Fruit fly (Drosophila melanogaster) whole organism, pupa: Measurements from ENCODE around the gene CG14230.

Experiments used
- CG10348 ChIP-seq: fragments of 200-800 bp; sonication (Bioruptor generic); IDR thresholded peaks from 2 replicates; pipeline ENCODE4 v1.3.6; 2022; ENCODE audit warnings: missing biosample characterization, missing genetic modification characterization
- CG12605 ChIP-seq: fragments of 200-800 bp; sonication (Bioruptor generic); IDR thresholded peaks from 2 replicates; pipeline ENCODE4 v1.3.6; 2022; ENCODE audit warnings: missing biosample characterization, missing genetic modification characterization
- CG13204 ChIP-seq: fragments of 200-800 bp; sonication (Bioruptor generic); optimal IDR thresholded peaks from 2 replicates; lab custom pipeline; 2018; ENCODE audit warnings: missing biosample characterization, mild to moderate bottlenecking, missing genetic modification characterization, moderate library complexity
- CG14655 ChIP-seq: fragments of 200-800 bp; sonication (Bioruptor generic); optimal IDR thresholded peaks from 3 replicates; lab custom pipeline; 2017; ENCODE audit warnings: mild to moderate bottlenecking, missing biosample characterization, missing genetic modification reagents, missing genetic modification characterization
- CG15710 ChIP-seq: fragments of 200-800 bp; sonication (Bioruptor generic); optimal IDR thresholded peaks from 2 replicates; lab custom pipeline; 2018; ENCODE audit warnings: missing biosample characterization, mild to moderate bottlenecking, missing genetic modification characterization, moderate library complexity
- CG17806 ChIP-seq: fragments of 200-800 bp; sonication (Bioruptor generic); optimal IDR thresholded peaks from 2 replicates; lab custom pipeline; 2018; ENCODE audit warnings: missing biosample characterization, mild to moderate bottlenecking, missing genetic modification characterization, moderate library complexity
- CG32121 ChIP-seq: fragments of 200-800 bp; sonication (Bioruptor generic); IDR thresholded peaks from 2 replicates; pipeline ENCODE4 v1.3.6; 2022; ENCODE audit warnings: missing biosample characterization, missing genetic modification characterization
- CG34367 ChIP-seq: fragments of 200-800 bp; sonication (Bioruptor generic); optimal IDR thresholded peaks from 2 replicates; lab custom pipeline; 2018; ENCODE audit warnings: missing biosample characterization, mild to moderate bottlenecking, missing genetic modification characterization
- CG4496 ChIP-seq: fragments of 200-800 bp; sonication (Bioruptor generic); IDR thresholded peaks from 3 replicates; pipeline ENCODE4 v1.3.6; 2022; ENCODE audit warnings: missing biosample characterization, missing genetic modification characterization
- CG8159 ChIP-seq: fragments of 200-800 bp; sonication (Bioruptor generic); optimal IDR thresholded peaks from 3 replicates; lab custom pipeline; 2018; ENCODE audit warnings: missing biosample characterization, mild to moderate bottlenecking, missing genetic modification characterization, moderate library complexity
- CG8301 ChIP-seq: fragments of 200-800 bp; sonication (Bioruptor generic); optimal IDR thresholded peaks from 2 replicates; lab custom pipeline; 2018; ENCODE audit warnings: missing biosample characterization, mild to moderate bottlenecking, missing genetic modification characterization
- CG9948 ChIP-seq: fragments of 200-800 bp; sonication (Bioruptor generic); optimal IDR thresholded peaks from 2 replicates; lab custom pipeline; 2018; ENCODE audit warnings: missing biosample characterization, mild to moderate bottlenecking, missing genetic modification characterization, moderate library complexity
- D1 ChIP-seq: fragments of 200-800 bp; sonication (Bioruptor generic); optimal IDR thresholded peaks from 2 replicates; lab custom pipeline; 2018; ENCODE audit warnings: missing biosample characterization, mild to moderate bottlenecking, missing genetic modification characterization, moderate library complexity
- EcR ChIP-seq: fragments of 200-800 bp; sonication (Bioruptor generic); optimal IDR thresholded peaks from 3 replicates; lab custom pipeline; 2019; ENCODE audit warnings: missing biosample characterization, missing genetic modification characterization, mild to moderate bottlenecking, moderate library complexity, missing genetic modification reagents
- Ets98B ChIP-seq: fragments of 200-800 bp; sonication (Bioruptor generic); IDR thresholded peaks from 2 replicates; pipeline ENCODE4 v1.3.6; 2022; ENCODE audit warnings: missing biosample characterization, missing genetic modification characterization
- Pif1A ChIP-seq: fragments of 200-800 bp; sonication (Bioruptor generic); optimal IDR thresholded peaks from 3 replicates; lab custom pipeline; 2016; ENCODE audit warnings: missing biosample characterization, missing genetic modification characterization
- Pif1B ChIP-seq: fragments of 200-800 bp; sonication (Bioruptor generic); optimal IDR thresholded peaks from 3 replicates; lab custom pipeline; 2016; ENCODE audit warnings: missing biosample characterization, missing genetic modification characterization
- Snoo ChIP-seq: fragments of 200-800 bp; sonication (Bioruptor generic); optimal IDR thresholded peaks from 3 replicates; lab custom pipeline; 2017; ENCODE audit warnings: missing biosample characterization, mild to moderate bottlenecking, missing genetic modification characterization, inconsistent platforms
- fd96Ca ChIP-seq: fragments of 200-800 bp; sonication (Bioruptor generic); IDR thresholded peaks from 3 replicates; pipeline ENCODE4 v1.3.6; 2022; ENCODE audit warnings: missing biosample characterization, missing genetic modification characterization
- gl ChIP-seq: fragments of 200-800 bp; sonication (Bioruptor generic); optimal IDR thresholded peaks from 2 replicates; lab custom pipeline; 2018; ENCODE audit warnings: missing biosample characterization, mild to moderate bottlenecking, missing genetic modification characterization
- rn ChIP-seq: fragments of 200-800 bp; sonication (Bioruptor generic); IDR thresholded peaks from 2 replicates; pipeline ENCODE4 v1.3.6; 2022; ENCODE audit warnings: missing biosample characterization, missing genetic modification characterization

CG14230 gene

dm6 chrX:19712898-19713627, 9.1 kb downstream of the CG14230 start, which contains the start of gene meso18E:
Gene meso18E, minus strand, starts transcription at chrX:19713045.
- TF ChIP-seq CG32121 (peak; percentile 47; the same call in 1 of the 2 replicates), CG13204 (GFP tag; lab: Kevin White, UChicago) (peak; percentile 15), CG10348 (GFP tag; lab: Robert Waterston, UW) (no peak), CG9948 (tag; lab: Kevin White, UChicago) (no peak)

dm6 chrX:19714816-19715215, 10.8 kb downstream of the CG14230 start:
- TF ChIP-seq CG10348 (GFP tag; lab: Robert Waterston, UW) (no peak), Snoo (tag; lab: Kevin White, UChicago) (no peak), CG34367 (tag; lab: Kevin White, UChicago) (no peak), EcR (GFP tag; lab: Kevin White, UChicago) (no peak), CG15710 (tag; lab: Kevin White, UChicago) (no peak), Pif1B (GFP tag; lab: Kevin White, UChicago) (no peak), CG4496 (no peak), CG13204 (GFP tag; lab: Kevin White, UChicago) (no peak), D1 (tag; lab: Kevin White, UChicago) (no peak), CG17806 (tag; lab: Kevin White, UChicago) (no peak), CG8301 (tag; lab: Kevin White, UChicago) (no peak), CG32121 (no peak), CG12605 (GFP tag; lab: Robert Waterston, UW) (no peak), CG14655 (GFP tag; lab: Kevin White, UChicago) (no peak), Pif1A (GFP tag; lab: Kevin White, UChicago) (no peak), CG8159 (tag; lab: Kevin White, UChicago) (no peak), CG9948 (tag; lab: Kevin White, UChicago) (no peak), gl (tag; lab: Kevin White, UChicago) (no peak)
- TF ChIP-seq, all 21 proteins: peak for 0

- no peak for TF ChIP-seq Pif1A (GFP tag; lab: Kevin White, UChicago)
- no peak for TF ChIP-seq EcR (GFP tag; lab: Kevin White, UChicago)
- no peak for TF ChIP-seq Pif1B (GFP tag; lab: Kevin White, UChicago)
- no peak for TF ChIP-seq rn (GFP tag; lab: Robert Waterston, UW)
- no peak for TF ChIP-seq CG4496
- TF ChIP-seq Ets98B (GFP tag; lab: Robert Waterston, UW), result no peak
These were observed 12.4 kb downstream of the CG14230 start for dm6 chrX:19716325-19716917.

dm6 chrX:19717041-19717440, 13.1 kb downstream of the CG14230 start:
- no peak for TF ChIP-seq rn (GFP tag; lab: Robert Waterston, UW)
- no peak for TF ChIP-seq EcR (GFP tag; lab: Kevin White, UChicago)
- TF ChIP-seq CG8301 (tag; lab: Kevin White, UChicago), result no peak
- TF ChIP-seq CG13204 (GFP tag; lab: Kevin White, UChicago), result no peak
- TF ChIP-seq CG8159 (tag; lab: Kevin White, UChicago), result no peak
- no peak for TF ChIP-seq D1 (tag; lab: Kevin White, UChicago)
- TF ChIP-seq CG34367 (tag; lab: Kevin White, UChicago), result no peak
- no peak for TF ChIP-seq CG12605 (GFP tag; lab: Robert Waterston, UW)
- TF ChIP-seq CG4496, result no peak
- no peak for TF ChIP-seq fd96Ca (GFP tag; lab: Robert Waterston, UW)
- no peak for TF ChIP-seq CG14655 (GFP tag; lab: Kevin White, UChicago)
- no peak for TF ChIP-seq CG17806 (tag; lab: Kevin White, UChicago)

dm6 chrX:19717988-19718973, 14.3 kb downstream of the CG14230 start, which contains the start of gene CG12531:
Gene CG12531, plus strand, starts transcription at chrX:19718923.
- TF ChIP-seq CG12605 (GFP tag; lab: Robert Waterston, UW) (0 out of 2 replicates have a peak, but pooled peaks have one; percentile 27), CG10348 (GFP tag; lab: Robert Waterston, UW) (no peak)

dm6 chrX:19730844-19731243, 26.9 kb downstream of the CG14230 start, which contains the start of gene AP-1-2beta:
Gene AP-1-2beta, plus strand, starts transcription at chrX:19731004.
- TF ChIP-seq CG17806 (tag; lab: Kevin White, UChicago), result no peak
